Fruit fly (Drosophila melanogaster): ENCODE results near the gene CG12531.

dm6 chrX:19697255-19697877 is 21.4 kb upstream of the CG12531 start:
- TF ChIP-seq CG11456 (GFP tag; IDR thresholded peaks at IDR 0.05), result 0 out of 3 replicates have a peak, but pooled peaks have one; percentile 22
- no peak for TF ChIP-seq CG7839 (tag; optimal IDR thresholded peaks at IDR 0.05)
- no peak for TF ChIP-seq CG10654 (GFP tag; optimal IDR thresholded peaks at IDR 0.05)
- TF ChIP-seq p53 (GFP tag; optimal IDR thresholded peaks at IDR 0.05), result no peak
- no peak for TF ChIP-seq pb (GFP tag; optimal IDR thresholded peaks at IDR 0.05)
- no peak for TF ChIP-seq pum (GFP tag; optimal IDR thresholded peaks at IDR 0.05)
- peak; percentile 93 for TF ChIP-seq Nf-YC (tag; optimal IDR thresholded peaks at IDR 0.05)
